Worm (Caenorhabditis elegans) whole organism, early embryonic: ENCODE measurements around the gene ZK1067.4.

Experiments used
- B0310.2 ChIP-seq: sonication (generic microtip); optimal IDR thresholded peaks from 2 replicates; lab custom pipeline; 2016; ENCODE audit warnings: mild to moderate bottlenecking, missing genetic modification characterization, missing compliant biosample characterization
- F13C5.2 ChIP-seq: sonication (generic microtip); optimal IDR thresholded peaks from 2 replicates; lab custom pipeline; 2017; ENCODE audit warnings: mild to moderate bottlenecking, missing genetic modification characterization, inconsistent platforms, missing compliant biosample characterization
- aly-1 ChIP-seq: sonication (generic microtip); optimal IDR thresholded peaks from 2 replicates; lab custom pipeline; 2016; ENCODE audit warnings: missing genetic modification characterization, missing compliant biosample characterization
- ama-1 ChIP-seq: fragments of 150-350 bp; optimal IDR thresholded peaks from 2 replicates; lab custom pipeline; 2014
- ceh-13 ChIP-seq: fragments of 200-800 bp; sonication (Bioruptor generic); optimal IDR thresholded peaks from 2 replicates; lab custom pipeline; 2018; ENCODE audit warnings: mild to moderate bottlenecking, missing genetic modification characterization, missing compliant biosample characterization
- ceh-36 ChIP-seq: sonication (generic microtip); optimal IDR thresholded peaks from 2 replicates; lab custom pipeline; 2016; ENCODE audit warnings: missing genetic modification characterization, inconsistent platforms, missing compliant biosample characterization
- ets-7 ChIP-seq: sonication (generic microtip); optimal IDR thresholded peaks from 2 replicates; lab custom pipeline; 2016; ENCODE audit warnings: missing genotype, missing genetic modification characterization, missing compliant biosample characterization
- flt-1 ChIP-seq: fragments of 200-800 bp; sonication (Bioruptor generic); IDR thresholded peaks from 2 replicates; pipeline ENCODE4 v1.3.6; 2022; ENCODE audit warnings: missing genetic modification characterization, missing compliant biosample characterization
- hmbx-1 ChIP-seq: sonication (generic microtip); optimal IDR thresholded peaks from 2 replicates; lab custom pipeline; 2016; ENCODE audit warnings: mild to moderate bottlenecking, missing genetic modification characterization, missing compliant biosample characterization
- hmg-4 ChIP-seq: fragments of 200-800 bp; sonication (Bioruptor generic); optimal IDR thresholded peaks from 2 replicates; lab custom pipeline; 2018; ENCODE audit warnings: mild to moderate bottlenecking, missing genetic modification characterization, missing compliant biosample characterization
- hnd-1 ChIP-seq: sonication (generic microtip); optimal IDR thresholded peaks from 2 replicates; lab custom pipeline; 2016; ENCODE audit warnings: missing genetic modification characterization, missing compliant biosample characterization
- pes-1 ChIP-seq: fragments of 200-800 bp; sonication (Bioruptor generic); IDR thresholded peaks from 2 replicates; pipeline ENCODE4 v1.3.6; 2022; ENCODE audit warnings: missing genetic modification reagents, missing genetic modification characterization, missing compliant biosample characterization
- scrt-1 ChIP-seq: fragments of 200-800 bp; sonication (Bioruptor generic); IDR thresholded peaks from 2 replicates; pipeline ENCODE4 v1.3.6; 2022; ENCODE audit warnings: missing genetic modification characterization, missing compliant biosample characterization
- sea-1 ChIP-seq: fragments of 200-800 bp; sonication (Bioruptor generic); conservative IDR thresholded peaks from 2 replicates; pipeline ENCODE4 v1.3.6; 2022; ENCODE audit warnings: missing genetic modification characterization, missing compliant biosample characterization
- tbx-11 ChIP-seq: fragments of 200-800 bp; sonication (Bioruptor generic); IDR thresholded peaks from 2 replicates; pipeline ENCODE4 v1.3.6; 2022; ENCODE audit warnings: missing genetic modification characterization, missing compliant biosample characterization
- tbx-37 ChIP-seq: fragments of 200-800 bp; sonication (Bioruptor generic); conservative IDR thresholded peaks from 2 replicates; pipeline ENCODE4 v1.3.6; 2022; ENCODE audit warnings: missing genetic modification reagents, missing genetic modification characterization, missing compliant biosample characterization
- tra-4 ChIP-seq: sonication (generic microtip); optimal IDR thresholded peaks from 2 replicates; lab custom pipeline; 2017; ENCODE audit warnings: missing genetic modification characterization, missing compliant biosample characterization

Gene ZK1067.4

DNA sequence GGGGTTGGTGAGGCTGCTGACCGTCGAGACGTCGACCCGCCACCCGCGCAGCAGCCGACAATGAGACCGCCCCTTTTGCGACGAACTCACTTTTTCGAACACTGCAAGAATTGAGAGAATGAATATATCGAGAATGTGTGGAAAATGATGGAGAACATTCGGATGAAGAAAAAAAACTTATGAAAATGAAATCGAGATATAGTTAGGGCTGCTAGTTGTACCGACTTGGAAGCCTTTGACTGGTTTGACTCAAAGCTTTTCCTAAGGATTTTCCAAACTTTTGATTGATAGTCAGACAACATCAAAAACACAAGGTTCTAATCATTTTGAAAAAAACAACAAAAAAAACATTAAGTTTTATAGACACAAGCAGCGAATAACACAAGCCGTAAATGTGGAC lies 21.8 kb upstream of the ZK1067.4 start, which contains the start of gene sym-2:
TSS of gene sym-2 (minus strand) at position 101 of the 400 bp plus-strand sequence.
- no peak for TF ChIP-seq scrt-1 (GFP tag; lab: Robert Waterston, UW)
- TF ChIP-seq sea-1: no peak
- TF ChIP-seq hnd-1 (tag; lab: Kevin White, UChicago): no peak
- no peak for TF ChIP-seq B0310.2
- no peak for TF ChIP-seq hmbx-1 (tag; lab: Kevin White, UChicago)
- TF ChIP-seq ets-7 (tag; lab: Kevin White, UChicago): no peak
- no peak for TF ChIP-seq flt-1 (GFP tag; lab: Robert Waterston, UW)
- TF ChIP-seq pes-1 (GFP tag; lab: Robert Waterston, UW): no peak
- no peak for TF ChIP-seq tbx-11 (GFP tag; lab: Robert Waterston, UW)
- TF ChIP-seq ama-1 (lab: Kevin White, UChicago): no peak
- no peak for TF ChIP-seq tbx-37 (GFP tag; lab: Robert Waterston, UW)
- no peak for TF ChIP-seq ceh-36 (tag; lab: Kevin White, UChicago)
- TF ChIP-seq aly-1 (tag; lab: Kevin White, UChicago): no peak
- TF ChIP-seq ceh-13 (GFP tag; lab: Kevin White, UChicago): no peak
- TF ChIP-seq hmg-4 (GFP tag; lab: Kevin White, UChicago): no peak
- TF ChIP-seq F13C5.2 (tag; lab: Kevin White, UChicago): no peak
- TF ChIP-seq tra-4 (tag; lab: Kevin White, UChicago): no peak

DNA sequence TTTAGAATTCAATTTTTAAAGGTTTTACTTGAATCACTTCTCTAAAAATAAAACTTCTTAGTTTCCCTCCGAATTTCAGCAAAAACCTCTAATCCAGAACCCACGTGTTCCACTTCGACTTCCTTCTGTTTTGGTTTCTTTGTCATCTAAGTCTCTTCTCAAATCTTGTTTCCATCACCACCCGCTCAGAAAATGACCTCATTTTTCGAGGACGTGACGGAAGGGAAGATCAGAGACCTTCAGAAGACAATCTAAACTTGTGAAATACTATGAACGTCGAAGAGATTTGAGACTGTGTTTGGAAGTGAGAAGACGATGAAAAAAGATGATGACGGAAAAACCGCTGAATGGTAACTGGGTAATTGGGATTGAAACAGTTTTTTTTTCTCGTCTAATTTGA lies 20.5 kb upstream of the ZK1067.4 start:
- TF ChIP-seq ama-1 (lab: Kevin White, UChicago) (no peak), pes-1 (GFP tag; lab: Robert Waterston, UW) (no peak), tra-4 (tag; lab: Kevin White, UChicago) (no peak), tbx-37 (GFP tag; lab: Robert Waterston, UW) (no peak), F13C5.2 (tag; lab: Kevin White, UChicago) (no peak), sea-1 (no peak), hnd-1 (tag; lab: Kevin White, UChicago) (no peak)

DNA sequence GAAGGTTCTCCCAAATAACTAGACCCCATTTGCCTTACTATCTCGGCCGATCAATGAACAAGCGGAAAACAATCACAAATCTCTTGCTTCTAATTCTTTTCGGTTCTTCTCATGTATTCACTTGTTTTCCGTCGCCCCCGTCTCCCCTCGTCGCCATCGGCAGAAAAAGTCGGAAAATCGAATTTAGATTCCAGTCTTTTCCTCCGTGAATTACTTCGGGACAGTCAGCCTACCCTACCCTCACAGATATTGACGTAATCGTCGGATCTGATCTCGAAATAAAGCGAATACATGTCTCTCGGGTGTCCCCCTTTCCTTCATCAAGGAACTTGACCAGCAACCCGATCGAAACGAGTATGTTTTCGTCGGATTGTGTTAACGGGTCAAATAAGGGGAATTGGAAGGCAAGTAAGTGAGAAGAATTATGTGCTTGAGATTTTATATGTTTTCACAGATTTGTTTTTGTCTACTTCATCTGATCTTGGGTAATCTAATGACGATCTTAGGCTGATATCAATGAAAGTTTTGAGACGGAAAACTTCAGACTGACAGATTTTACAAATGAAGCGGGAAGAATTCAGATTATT lies 19.6 kb upstream of the ZK1067.4 start:
- TF ChIP-seq B0310.2 (no peak), F13C5.2 (tag; lab: Kevin White, UChicago) (no peak), flt-1 (GFP tag; lab: Robert Waterston, UW) (no peak), ceh-13 (GFP tag; lab: Kevin White, UChicago) (no peak), tbx-37 (GFP tag; lab: Robert Waterston, UW) (no peak), tbx-11 (GFP tag; lab: Robert Waterston, UW) (no peak), tra-4 (tag; lab: Kevin White, UChicago) (no peak), ama-1 (lab: Kevin White, UChicago) (no peak), hnd-1 (tag; lab: Kevin White, UChicago) (no peak), ceh-36 (tag; lab: Kevin White, UChicago) (no peak), sea-1 (no peak)

DNA sequence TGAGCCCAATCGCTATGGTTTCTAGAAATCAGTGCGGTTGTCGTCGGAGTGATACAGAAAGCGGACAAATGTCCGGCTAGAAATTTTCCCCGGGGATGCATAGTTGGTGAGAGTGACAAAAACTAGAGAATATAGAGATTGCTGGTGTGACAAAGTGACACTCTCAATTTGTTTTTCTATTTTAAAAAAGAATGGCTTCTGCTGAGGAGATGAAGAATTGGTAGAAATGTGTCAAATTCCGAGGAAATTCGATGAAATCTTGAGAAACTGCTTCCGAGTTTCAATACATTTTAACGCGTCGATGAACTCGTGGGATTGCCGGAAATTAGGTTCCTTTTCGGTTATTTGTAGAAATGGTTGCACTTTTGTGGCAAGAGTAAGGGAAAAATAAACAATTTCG lies 16.0 kb upstream of the ZK1067.4 start, which contains the start of gene twk-4:
TSS of gene twk-4 (minus strand) at position 101 of the 400 bp plus-strand sequence.
- TF ChIP-seq sea-1: no peak
- TF ChIP-seq F13C5.2 (tag; lab: Kevin White, UChicago): no peak
- TF ChIP-seq tbx-37 (GFP tag; lab: Robert Waterston, UW): no peak
- no peak for TF ChIP-seq pes-1 (GFP tag; lab: Robert Waterston, UW)
- no peak for TF ChIP-seq ceh-36 (tag; lab: Kevin White, UChicago)
- TF ChIP-seq tra-4 (tag; lab: Kevin White, UChicago): no peak
- no peak for TF ChIP-seq scrt-1 (GFP tag; lab: Robert Waterston, UW)
- TF ChIP-seq ama-1 (lab: Kevin White, UChicago): no peak
- TF ChIP-seq ceh-13 (GFP tag; lab: Kevin White, UChicago): no peak
- TF ChIP-seq ets-7 (tag; lab: Kevin White, UChicago): no peak
- TF ChIP-seq B0310.2: no peak
- TF ChIP-seq flt-1 (GFP tag; lab: Robert Waterston, UW): no peak
- TF ChIP-seq hmg-4 (GFP tag; lab: Kevin White, UChicago): no peak
- TF ChIP-seq hnd-1 (tag; lab: Kevin White, UChicago): no peak
- TF ChIP-seq aly-1 (tag; lab: Kevin White, UChicago): no peak
- no peak for TF ChIP-seq hmbx-1 (tag; lab: Kevin White, UChicago)
- TF ChIP-seq tbx-11 (GFP tag; lab: Robert Waterston, UW): no peak

DNA sequence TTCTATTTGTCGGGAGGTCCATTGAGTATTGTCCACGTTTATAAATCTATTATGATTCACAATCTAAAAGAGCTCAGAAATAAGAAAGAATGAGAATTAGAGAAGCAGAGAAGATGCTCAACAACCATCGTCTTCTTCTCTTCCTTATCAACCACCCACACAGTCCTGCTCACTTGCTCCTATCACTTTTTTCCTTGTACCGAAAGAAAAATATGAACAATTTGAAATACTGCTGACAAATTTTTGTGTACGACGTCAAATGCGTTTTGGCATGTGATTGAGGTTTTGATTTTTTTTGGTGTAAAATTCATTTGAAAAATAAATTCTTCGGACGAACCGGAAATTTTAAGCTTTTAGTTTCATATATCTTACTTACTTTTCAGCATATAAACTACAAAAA lies 13.9 kb upstream of the ZK1067.4 start:
- TF ChIP-seq scrt-1 (GFP tag; lab: Robert Waterston, UW) (no peak), hmg-4 (GFP tag; lab: Kevin White, UChicago) (no peak), B0310.2 (no peak), sea-1 (no peak), ets-7 (tag; lab: Kevin White, UChicago) (no peak), aly-1 (tag; lab: Kevin White, UChicago) (no peak), flt-1 (GFP tag; lab: Robert Waterston, UW) (no peak), ceh-13 (GFP tag; lab: Kevin White, UChicago) (no peak), hnd-1 (tag; lab: Kevin White, UChicago) (no peak), pes-1 (GFP tag; lab: Robert Waterston, UW) (no peak), tbx-37 (GFP tag; lab: Robert Waterston, UW) (no peak), ceh-36 (tag; lab: Kevin White, UChicago) (no peak), F13C5.2 (tag; lab: Kevin White, UChicago) (no peak), ama-1 (lab: Kevin White, UChicago) (no peak), tra-4 (tag; lab: Kevin White, UChicago) (no peak), hmbx-1 (tag; lab: Kevin White, UChicago) (no peak), tbx-11 (GFP tag; lab: Robert Waterston, UW) (no peak)

DNA sequence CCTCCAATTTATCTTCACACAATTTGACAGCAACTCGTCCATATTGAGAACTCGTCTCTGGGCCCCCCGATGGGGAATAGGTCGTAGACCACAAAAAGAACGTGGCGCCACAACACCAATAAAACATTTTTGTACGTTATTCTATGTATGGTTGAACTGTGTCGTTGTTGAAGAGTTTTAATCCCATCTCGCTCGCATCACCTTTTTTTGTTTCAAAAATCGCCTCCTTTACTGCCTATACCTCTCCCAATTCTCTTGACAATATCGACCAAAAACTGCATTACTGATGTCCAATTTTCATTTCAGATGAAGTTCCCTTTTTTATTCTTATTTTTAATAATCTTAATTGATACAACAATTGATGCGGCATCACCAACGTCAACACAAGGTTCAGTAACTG lies 13.0 kb upstream of the ZK1067.4 start, which contains the start of gene let-23:
TSS of gene let-23 (plus strand) at position 301 of the 400 bp plus-strand sequence.
- TF ChIP-seq F13C5.2 (tag; lab: Kevin White, UChicago) (no peak), ceh-36 (tag; lab: Kevin White, UChicago) (no peak), ceh-13 (GFP tag; lab: Kevin White, UChicago) (no peak), ama-1 (lab: Kevin White, UChicago) (no peak), tbx-37 (GFP tag; lab: Robert Waterston, UW) (no peak), sea-1 (no peak), scrt-1 (GFP tag; lab: Robert Waterston, UW) (no peak), flt-1 (GFP tag; lab: Robert Waterston, UW) (no peak), hmg-4 (GFP tag; lab: Kevin White, UChicago) (no peak), hnd-1 (tag; lab: Kevin White, UChicago) (no peak), pes-1 (GFP tag; lab: Robert Waterston, UW) (no peak), tra-4 (tag; lab: Kevin White, UChicago) (no peak), ets-7 (tag; lab: Kevin White, UChicago) (no peak), aly-1 (tag; lab: Kevin White, UChicago) (no peak), B0310.2 (no peak), tbx-11 (GFP tag; lab: Robert Waterston, UW) (no peak), hmbx-1 (tag; lab: Kevin White, UChicago) (no peak)
